Worm (Caenorhabditis elegans): ENCODE results near the gene F56D5.9.

The F56D5.9 gene

ce11 chrIV:9440880-9441336, 18.6 kb upstream of the F56D5.9 start, which contains the start of gene idh-1 (continued):
- TF ChIP-seq F33H1.4 (GFP tag; IDR thresholded peaks at IDR 0.05) (peak; percentile 71), nhr-80 (tag; optimal IDR thresholded peaks at IDR 0.05) (peak; percentile 20), snpc-1.1 (tag; optimal IDR thresholded peaks at IDR 0.05; ENCODE audit: insufficient read depth) (peak; percentile 68), hlh-12 (tag; optimal IDR thresholded peaks at IDR 0.05) (no peak), lsl-1 (GFP tag; optimal IDR thresholded peaks at IDR 0.05) (peak; percentile 74), lin-35 (GFP tag; optimal IDR thresholded peaks at IDR 0.05) (peak; percentile 0 to 72 (median 30)), nhr-179 (tag; optimal IDR thresholded peaks at IDR 0.05) (no peak), madf-3 (GFP tag; IDR thresholded peaks at IDR 0.05) (0 out of 2 replicates have a peak, but pooled peaks have one; percentile 55), tlf-1 (GFP tag; optimal IDR thresholded peaks at IDR 0.05) (peak; percentile 75), cebp-1 (GFP tag; IDR thresholded peaks at IDR 0.05) (no peak), cebp-1 (tag; optimal IDR thresholded peaks at IDR 0.05) (peak; percentile 36), K12H6.12 (tag; optimal IDR thresholded peaks at IDR 0.05) (no peak), let-526 (GFP tag; IDR thresholded peaks at IDR 0.05) (no peak), B0035.1 (tag; optimal IDR thresholded peaks at IDR 0.05) (no peak), lin-54 (GFP tag; optimal IDR thresholded peaks at IDR 0.05) (peak; percentile 89), lsy-27 (tag; optimal IDR thresholded peaks at IDR 0.05; ENCODE audit: borderline replicate concordance, insufficient read depth) (no peak), ztf-22 (GFP tag; optimal IDR thresholded peaks at IDR 0.05) (no peak), Y79H2A.3 (GFP tag; conservative IDR thresholded peaks at IDR 0.05) (no peak), ztf-26 (tag; optimal IDR thresholded peaks at IDR 0.05) (no peak), xnd-1 (tag; optimal IDR thresholded peaks at IDR 0.05) (peak; percentile 77), sea-2 (GFP tag; IDR thresholded peaks at IDR 0.05) (no peak), hmg-20 (GFP tag; IDR thresholded peaks at IDR 0.05) (no peak), Y53G8AR.9 (GFP tag; conservative IDR thresholded peaks at IDR 0.05) (no peak), ceh-27 (GFP tag; optimal IDR thresholded peaks at IDR 0.05) (peak; percentile 11), unc-130 (GFP tag; optimal IDR thresholded peaks at IDR 0.05) (no peak), repo-1 (tag; optimal IDR thresholded peaks at IDR 0.05) (no peak), egl-18 (GFP tag; IDR thresholded peaks at IDR 0.05) (no peak), F10E7.11 (tag; optimal IDR thresholded peaks at IDR 0.05) (no peak), die-1 (tag; optimal IDR thresholded peaks at IDR 0.05) (no peak), D2030.7 (GFP tag; IDR thresholded peaks at IDR 0.05) (peak; percentile 87), mcd-1 (GFP tag; IDR thresholded peaks at IDR 0.05) (peak; percentile 68), madf-8 (GFP tag; conservative IDR thresholded peaks at IDR 0.05) (peak; percentile 83), lin-26 (GFP tag; IDR thresholded peaks at IDR 0.05) (no peak), dox-1 (GFP tag; IDR thresholded peaks at IDR 0.05) (peak; percentile 64; the same call in 1 of the 2 replicates), snpc-1.3 (tag; optimal IDR thresholded peaks at IDR 0.05; ENCODE audit: insufficient read depth) (peak; percentile 61), rcor-1 (GFP tag; IDR thresholded peaks at IDR 0.05) (0 out of 2 replicates have a peak, but pooled peaks have one; percentile 19), snpc-4 (GFP tag; optimal IDR thresholded peaks at IDR 0.05) (no peak), snpc-4 (tag; optimal IDR thresholded peaks at IDR 0.05) (peak; percentile 14 to 79 (median 38)), cebp-2 (GFP tag; IDR thresholded peaks at IDR 0.05) (no peak), B0019.2 (GFP tag; conservative IDR thresholded peaks at IDR 0.05) (peak; percentile 66; the same call in 1 of the 2 replicates), madf-6 (GFP tag; IDR thresholded peaks at IDR 0.05) (peak; percentile 92), zfh-2 (GFP tag; conservative IDR thresholded peaks at IDR 0.05) (peak; percentile 62; the same call in 1 of the 2 replicates), tbp1 (GFP tag; optimal IDR thresholded peaks at IDR 0.05) (peak; percentile 53), nhr-90 (tag; optimal IDR thresholded peaks at IDR 0.05) (no peak), ama-1 (optimal IDR thresholded peaks at IDR 0.05) (peak; percentile 23), ama-1 (GFP tag; optimal IDR thresholded peaks at IDR 0.05) (no peak), T07F8.4 (tag; optimal IDR thresholded peaks at IDR 0.05) (no peak), nhr-27 (tag; optimal IDR thresholded peaks at IDR 0.05) (no peak), Y56A3A.18 (GFP tag; IDR thresholded peaks at IDR 0.05) (peak; percentile 37; the same call in 1 of the 2 replicates)
